Fruit fly (Drosophila melanogaster) whole organism, embryonic: ENCODE data around the gene TwdlB.
A peak's percentile ranks its signal among the peaks of the same experiment; 100 is the strongest.

Experiments used
- CG33213 ChIP-seq: fragments of 200-800 bp; sonication (Bioruptor generic); optimal IDR thresholded peaks from 3 replicates; lab custom pipeline; 2016; ENCODE audit warnings: missing biosample characterization, missing genetic modification characterization
- CG5180 ChIP-seq: fragments of 200-800 bp; sonication (Bioruptor generic); optimal IDR thresholded peaks from 3 replicates; lab custom pipeline; 2017; ENCODE audit warnings: missing biosample characterization, missing genetic modification characterization, mild to moderate bottlenecking, moderate library complexity, missing genetic modification reagents
- CG8388 ChIP-seq: fragments of 200-800 bp; sonication (Bioruptor generic); optimal IDR thresholded peaks from 2 replicates; lab custom pipeline; 2019; ENCODE audit warnings: missing biosample characterization, mild to moderate bottlenecking, missing genetic modification characterization, moderate library complexity
- ERR ChIP-seq: fragments of 200-800 bp; sonication (Bioruptor generic); optimal IDR thresholded peaks from 2 replicates; lab custom pipeline; 2016; ENCODE audit warnings: missing biosample characterization, missing genetic modification characterization
- Hsf ChIP-seq: fragments of 200-800 bp; sonication (Bioruptor generic); optimal IDR thresholded peaks from 3 replicates; lab custom pipeline; 2016; ENCODE audit warnings: missing biosample characterization, missing genetic modification characterization
- Jarid2 ChIP-seq: fragments of 200-800 bp; sonication (Bioruptor generic); optimal IDR thresholded peaks from 3 replicates; lab custom pipeline; 2017; ENCODE audit warnings: mild to moderate bottlenecking, missing biosample characterization, missing genetic modification reagents, missing genetic modification characterization
- Sox102F ChIP-seq: fragments of 200-800 bp; sonication (Bioruptor generic); optimal IDR thresholded peaks from 2 replicates; lab custom pipeline; 2018; ENCODE audit warnings: missing biosample characterization, mild to moderate bottlenecking, missing genetic modification characterization, moderate library complexity
- chinmo ChIP-seq: fragments of 200-800 bp; sonication (Bioruptor generic); IDR thresholded peaks from 4 replicates; pipeline ENCODE4 v1.3.6; 2022; ENCODE audit warnings: missing biosample characterization, missing genetic modification characterization; ENCODE audit not compliant: partially characterized antibody
- chn ChIP-seq: fragments of 200-800 bp; sonication (Bioruptor generic); optimal IDR thresholded peaks from 2 replicates; lab custom pipeline; 2016; ENCODE audit warnings: missing biosample characterization, missing genetic modification characterization
- ind ChIP-seq: fragments of 200-800 bp; sonication (Bioruptor generic); optimal IDR thresholded peaks from 3 replicates; lab custom pipeline; 2016; ENCODE audit warnings: missing biosample characterization, missing genetic modification characterization
- klu ChIP-seq: fragments of 200-800 bp; sonication (Bioruptor generic); IDR thresholded peaks from 2 replicates; pipeline ENCODE4 v1.3.6; 2022; ENCODE audit warnings: missing biosample characterization, missing genetic modification characterization
- lbe ChIP-seq: fragments of 200-800 bp; sonication (Bioruptor generic); optimal IDR thresholded peaks from 2 replicates; lab custom pipeline; 2016; ENCODE audit warnings: missing biosample characterization, mild to moderate bottlenecking, missing genetic modification characterization

TwdlB gene

DNA sequence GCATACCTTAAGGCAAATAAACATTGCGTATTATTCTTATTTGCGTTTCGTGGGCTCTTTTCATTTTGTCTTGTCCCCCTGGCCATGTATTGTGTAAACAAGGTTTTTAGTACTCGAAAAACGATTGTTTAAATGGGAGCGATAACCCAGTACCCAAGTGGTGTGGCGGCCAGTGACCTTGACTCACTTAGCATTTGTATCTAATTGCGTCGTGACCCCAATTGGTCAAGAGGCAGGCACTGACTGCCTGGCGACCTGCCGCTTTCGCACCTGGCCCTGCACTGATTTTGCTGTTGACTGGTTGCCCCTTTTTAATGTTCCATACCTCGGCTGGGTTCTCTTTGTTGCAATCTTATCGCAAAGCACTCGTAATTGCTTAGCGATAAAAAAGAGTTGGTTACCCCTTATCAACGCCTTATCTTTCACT lies 35.2 kb downstream of the TwdlB start (continued):
- TF ChIP-seq Jarid2 (GFP tag; lab: Kevin White, UChicago) (peak; percentile 60), CG33213 (GFP tag; lab: Kevin White, UChicago) (no peak), Sox102F (GFP tag; lab: Kevin White, UChicago) (peak; percentile 20), chinmo (peak; percentile 77; the same call in 2 of the 4 replicates), Hsf (GFP tag; lab: Kevin White, UChicago) (no peak), ERR (GFP tag; lab: Kevin White, UChicago) (peak; percentile 11), CG5180 (GFP tag; lab: Kevin White, UChicago) (peak; percentile 14), CG8388 (no peak), ind (GFP tag; lab: Kevin White, UChicago) (no peak), chn (GFP tag; lab: Kevin White, UChicago) (no peak), lbe (GFP tag; lab: Kevin White, UChicago) (peak; percentile 42), klu (GFP tag; lab: Robert Waterston, UW) (no peak)
